Worm (Caenorhabditis elegans): ENCODE data around the gene ugt-10.

- no peak for TF ChIP-seq snpc-4 (tag; optimal IDR thresholded peaks at IDR 0.05)
- no peak for TF ChIP-seq eor-1 (tag; optimal IDR thresholded peaks at IDR 0.05)
- TF ChIP-seq aly-2 (tag; optimal IDR thresholded peaks at IDR 0.05) = no peak
- TF ChIP-seq ceh-82 (tag; optimal IDR thresholded peaks at IDR 0.05) = no peak
- no peak for TF ChIP-seq unc-62 (GFP tag; optimal IDR thresholded peaks at IDR 0.05)
- TF ChIP-seq ceh-9 (tag; optimal IDR thresholded peaks at IDR 0.05) = no peak
- no peak for TF ChIP-seq elt-1 (tag; optimal IDR thresholded peaks at IDR 0.05)
- TF ChIP-seq unc-39 (tag; optimal IDR thresholded peaks at IDR 0.05) = no peak
- TF ChIP-seq nhr-12 (tag; optimal IDR thresholded peaks at IDR 0.05) = no peak
Observed at ce11 chrV:4870627-4871026, 29.3 kb downstream of the ugt-10 start.

Measured in whole organism, L3 larva.